Fruit fly (Drosophila melanogaster): ENCODE measurements around the gene CG6700.

Gene CG6700

DNA sequence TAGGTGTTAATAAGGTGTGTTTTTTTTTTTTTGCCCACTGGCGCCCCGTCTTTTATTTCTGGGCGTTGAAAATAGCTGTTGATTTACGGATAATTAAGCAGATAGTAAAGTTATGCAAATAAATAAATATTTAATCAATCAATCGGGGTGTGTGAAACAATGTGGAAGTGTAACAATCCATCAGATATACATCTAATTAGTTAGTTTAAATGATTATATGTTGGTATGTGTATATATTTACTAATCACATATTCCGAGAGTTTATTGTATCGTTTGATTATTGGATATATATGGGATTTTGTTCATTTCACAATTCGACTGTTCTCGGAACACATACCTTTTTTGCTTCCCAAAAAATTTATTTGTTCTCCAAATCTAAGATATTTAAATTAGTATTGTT is 52.5 kb downstream of the CG6700 start, which contains the start of gene CG31870:
TSS of gene CG31870 (plus strand) at position 301 of the 400 bp plus-strand sequence.
- TF ChIP-seq CG8478 (optimal IDR thresholded peaks at IDR 0.05) = no peak
- no peak for TF ChIP-seq Dll (optimal IDR thresholded peaks at IDR 0.05)
- no peak for TF ChIP-seq EcR (GFP tag; optimal IDR thresholded peaks at IDR 0.05)
- TF ChIP-seq psq (optimal IDR thresholded peaks at IDR 0.05) = no peak
- no peak for TF ChIP-seq pan (optimal IDR thresholded peaks at IDR 0.05)
